Worm (Caenorhabditis elegans) whole organism, L1 larva: ENCODE data around the gene nuo-5.

Experiments
- nhr-11 ChIP-seq: fragments of 150-350 bp; optimal IDR thresholded peaks from 2 replicates; lab custom pipeline; 2014; ENCODE audit warnings: missing biosample characterization, missing genetic modification characterization
- skn-1 ChIP-seq: fragments of 150-350 bp; optimal IDR thresholded peaks from 2 replicates; lab custom pipeline; 2014; ENCODE audit warnings: missing biosample characterization, missing genetic modification characterization
- unc-130 ChIP-seq: fragments of 150-350 bp; optimal IDR thresholded peaks from 2 replicates; lab custom pipeline; 2017; ENCODE audit warnings: missing biosample characterization, missing genetic modification characterization, inconsistent platforms
- ztf-11 ChIP-seq, 2 experiments: sonication (generic microtip); optimal IDR thresholded peaks; 2 replicates each; lab custom pipeline; 2016 to 2017; ENCODE audit warnings: missing genetic modification characterization in 2 of 2, missing biosample characterization in 1 of 2, missing compliant biosample characterization in 1 of 2
- ztf-4 ChIP-seq: fragments of 150-350 bp; optimal IDR thresholded peaks from 2 replicates; lab custom pipeline; 2014; ENCODE audit warnings: missing biosample characterization, missing genetic modification characterization

- TF ChIP-seq skn-1 (tag; lab: Kevin White, UChicago) = no peak
- no peak for TF ChIP-seq nhr-11 (tag; lab: Kevin White, UChicago)
- TF ChIP-seq unc-130 = no peak
- no peak for TF ChIP-seq ztf-11 (tag; optimal IDR thresholded peaks at IDR 0.05; lab: Kevin White, UChicago)
- no peak for TF ChIP-seq ztf-4 (tag; lab: Kevin White, UChicago)
Observed at ce11 chrV:2710192-2710591, 11.4 kb downstream of the nuo-5 start.
